Fruit fly (Drosophila melanogaster) whole organism, embryonic: ENCODE results near the gene CG12773.

Source experiments
- BEAF-32 ChIP-seq: fragments of 200-800 bp; sonication (Bioruptor generic); optimal IDR thresholded peaks from 3 replicates; lab custom pipeline; 2017; ENCODE audit warnings: missing biosample characterization, missing genetic modification characterization, mild to moderate bottlenecking, moderate library complexity, missing genetic modification reagents
- CG1024 ChIP-seq: fragments of 200-800 bp; sonication (Bioruptor generic); IDR thresholded peaks from 2 replicates; pipeline ENCODE4 v1.3.6; 2022; ENCODE audit warnings: missing biosample characterization, missing genetic modification characterization
- CG10274 ChIP-seq: fragments of 200-800 bp; sonication (Bioruptor generic); optimal IDR thresholded peaks from 3 replicates; lab custom pipeline; 2017; ENCODE audit warnings: missing biosample characterization, mild to moderate bottlenecking, missing genetic modification characterization
- CG10431 ChIP-seq: fragments of 200-800 bp; sonication (Bioruptor generic); optimal IDR thresholded peaks from 3 replicates; lab custom pipeline; 2018; ENCODE audit warnings: missing biosample characterization, mild to moderate bottlenecking, missing genetic modification characterization
- CG10959 ChIP-seq: fragments of 200-800 bp; sonication (Bioruptor generic); IDR thresholded peaks from 2 replicates; pipeline ENCODE4 v1.3.6; 2022; ENCODE audit warnings: missing biosample characterization, missing genetic modification characterization
- CG11247 ChIP-seq: fragments of 200-800 bp; sonication (Bioruptor generic); IDR thresholded peaks from 2 replicates; pipeline ENCODE4 v1.3.6; 2022; ENCODE audit warnings: missing biosample characterization, missing genetic modification characterization
- CG11695 ChIP-seq: fragments of 200-800 bp; sonication (Bioruptor generic); IDR thresholded peaks from 3 replicates; pipeline ENCODE4 v1.3.6; 2022; ENCODE audit warnings: missing biosample characterization, missing genetic modification characterization
- CG11723 ChIP-seq: fragments of 200-800 bp; sonication (Bioruptor generic); optimal IDR thresholded peaks from 2 replicates; lab custom pipeline; 2017; ENCODE audit warnings: missing biosample characterization, mild to moderate bottlenecking, missing genetic modification characterization
- CG12299 ChIP-seq: fragments of 200-800 bp; sonication (Bioruptor generic); optimal IDR thresholded peaks from 2 replicates; lab custom pipeline; 2018; ENCODE audit warnings: missing biosample characterization, mild to moderate bottlenecking, missing genetic modification characterization
- CG16863 ChIP-seq: fragments of 200-800 bp; sonication (Bioruptor generic); optimal IDR thresholded peaks from 3 replicates; lab custom pipeline; 2016; ENCODE audit warnings: missing biosample characterization, missing genetic modification characterization
- CG1792 ChIP-seq: fragments of 200-800 bp; sonication (Bioruptor generic); optimal IDR thresholded peaks from 2 replicates; lab custom pipeline; 2016; ENCODE audit warnings: missing biosample characterization, missing genetic modification characterization
- CG2875 ChIP-seq: fragments of 200-800 bp; sonication (Bioruptor generic); optimal IDR thresholded peaks from 2 replicates; lab custom pipeline; 2017; ENCODE audit warnings: missing biosample characterization, mild to moderate bottlenecking, missing genetic modification characterization, missing genetic modification reagents
- CG2889 ChIP-seq: fragments of 200-800 bp; sonication (Bioruptor generic); IDR thresholded peaks from 3 replicates; pipeline ENCODE4 v1.3.6; 2022; ENCODE audit warnings: missing biosample characterization, missing genetic modification characterization
- CG31388 ChIP-seq: fragments of 200-800 bp; sonication (Bioruptor generic); optimal IDR thresholded peaks from 2 replicates; lab custom pipeline; 2016; ENCODE audit warnings: missing biosample characterization, missing genetic modification characterization
- CG3407 ChIP-seq: fragments of 200-800 bp; sonication (Bioruptor generic); optimal IDR thresholded peaks from 2 replicates; lab custom pipeline; 2018; ENCODE audit warnings: missing biosample characterization, mild to moderate bottlenecking, missing genetic modification characterization
- CG34376 ChIP-seq: fragments of 200-800 bp; sonication (Bioruptor generic); optimal IDR thresholded peaks from 2 replicates; lab custom pipeline; 2018; ENCODE audit warnings: missing biosample characterization, mild to moderate bottlenecking, missing genetic modification characterization
- CG6175 ChIP-seq: fragments of 200-800 bp; sonication (Bioruptor generic); IDR thresholded peaks from 3 replicates; pipeline ENCODE4 v1.3.6; 2022; ENCODE audit warnings: missing biosample characterization, missing genetic modification characterization
- CG6254 ChIP-seq: fragments of 200-800 bp; sonication (Bioruptor generic); optimal IDR thresholded peaks from 3 replicates; lab custom pipeline; 2017; ENCODE audit warnings: mild to moderate bottlenecking, missing biosample characterization, missing genetic modification reagents, missing genetic modification characterization
- CG6654 ChIP-seq: fragments of 200-800 bp; sonication (Bioruptor generic); optimal IDR thresholded peaks from 2 replicates; lab custom pipeline; 2017; ENCODE audit warnings: missing biosample characterization, mild to moderate bottlenecking, missing genetic modification characterization
- CG6689 ChIP-seq: fragments of 200-800 bp; sonication (Bioruptor generic); IDR thresholded peaks from 2 replicates; pipeline ENCODE4 v1.3.6; 2022; ENCODE audit warnings: missing biosample characterization, missing genetic modification characterization
- CG7963 ChIP-seq: fragments of 200-800 bp; sonication (Bioruptor generic); IDR thresholded peaks from 3 replicates; pipeline ENCODE4 v1.3.6; 2022; ENCODE audit warnings: missing biosample characterization, missing genetic modification characterization; ENCODE audit not compliant: partially characterized antibody
- Chrac-16 ChIP-seq: fragments of 200-800 bp; sonication (Bioruptor generic); optimal IDR thresholded peaks from 3 replicates; lab custom pipeline; 2016; ENCODE audit warnings: missing biosample characterization, missing genetic modification characterization
- GATAe ChIP-seq: fragments of 200-800 bp; sonication (Bioruptor generic); conservative IDR thresholded peaks from 2 replicates; pipeline ENCODE4 v1.3.6; 2022; ENCODE audit warnings: missing biosample characterization, missing genetic modification characterization
- MBD-R2 ChIP-seq: fragments of 200-800 bp; sonication (Bioruptor generic); IDR thresholded peaks from 2 replicates; pipeline ENCODE4 v1.3.6; 2022; ENCODE audit warnings: missing biosample characterization, missing genetic modification characterization
- Myb ChIP-seq: fragments of 200-800 bp; sonication (Bioruptor generic); optimal IDR thresholded peaks from 2 replicates; lab custom pipeline; 2016; ENCODE audit warnings: missing biosample characterization, missing genetic modification characterization
- Neu2 ChIP-seq: fragments of 200-800 bp; sonication (Bioruptor generic); optimal IDR thresholded peaks from 3 replicates; lab custom pipeline; 2016; ENCODE audit warnings: missing biosample characterization, missing genetic modification characterization, borderline replicate concordance
- Nf-YB ChIP-seq: fragments of 200-800 bp; sonication (Bioruptor generic); optimal IDR thresholded peaks from 3 replicates; lab custom pipeline; 2019; ENCODE audit warnings: missing biosample characterization, mild to moderate bottlenecking, missing genetic modification characterization, moderate library complexity
- Oaz ChIP-seq: fragments of 200-800 bp; sonication (Bioruptor generic); IDR thresholded peaks from 2 replicates; pipeline ENCODE4 v1.3.6; 2022; ENCODE audit warnings: missing biosample characterization, missing genetic modification characterization
- Pdp1 ChIP-seq, 2 experiments: fragments of 200-800 bp; sonication (Bioruptor generic); optimal IDR thresholded peaks; 3 replicates each; lab custom pipeline; 2016; ENCODE audit warnings: missing biosample characterization in 2 of 2, missing genetic modification characterization in 2 of 2, mild to moderate bottlenecking in 1 of 2, moderate library complexity in 1 of 2
- Stat92E ChIP-seq, 3 experiments: fragments of >200 bp in 2 of 3; fragments of 200-800 bp in 1 of 3; sonication (Bioruptor generic) in 1 of 3; optimal IDR thresholded peaks; 2 replicates each; lab custom pipeline; 2017 to 2019; ENCODE audit warnings: missing biosample characterization in 3 of 3, missing genetic modification characterization in 3 of 3, mild to moderate bottlenecking in 1 of 3, moderate library complexity in 1 of 3
- Tbp ChIP-seq: fragments of >200 bp; optimal IDR thresholded peaks from 2 replicates; lab custom pipeline; 2018; ENCODE audit warnings: missing biosample characterization, missing genetic modification characterization
- Xrp1 ChIP-seq: fragments of 200-800 bp; sonication (Bioruptor generic); IDR thresholded peaks from 2 replicates; pipeline ENCODE4 v1.3.6; 2022; ENCODE audit warnings: missing biosample characterization, missing genetic modification characterization
- abd-A ChIP-seq: fragments of 200-800 bp; sonication (Bioruptor generic); optimal IDR thresholded peaks from 3 replicates; lab custom pipeline; 2019; ENCODE audit warnings: missing biosample characterization, mild to moderate bottlenecking, missing genetic modification characterization, moderate library complexity
- ap ChIP-seq: fragments of 200-800 bp; sonication (Bioruptor generic); IDR thresholded peaks from 2 replicates; pipeline ENCODE4 v1.3.6; 2022; ENCODE audit warnings: missing biosample characterization, missing genetic modification characterization
- btn ChIP-seq: fragments of 200-800 bp; sonication (Bioruptor generic); optimal IDR thresholded peaks from 2 replicates; lab custom pipeline; 2016; ENCODE audit warnings: missing biosample characterization, missing genetic modification characterization
- crc ChIP-seq: fragments of 200-800 bp; sonication (Bioruptor generic); optimal IDR thresholded peaks from 2 replicates; lab custom pipeline; 2016; ENCODE audit warnings: missing biosample characterization, missing genetic modification characterization
- cwo ChIP-seq: fragments of 200-800 bp; sonication (Bioruptor generic); optimal IDR thresholded peaks from 3 replicates; lab custom pipeline; 2017; ENCODE audit warnings: missing biosample characterization, missing genetic modification characterization, mild to moderate bottlenecking, moderate library complexity, missing genetic modification reagents
- exex ChIP-seq: fragments of 200-800 bp; sonication (Bioruptor generic); optimal IDR thresholded peaks from 4 replicates; lab custom pipeline; 2018; ENCODE audit warnings: missing biosample characterization, mild to moderate bottlenecking, missing genetic modification characterization, moderate library complexity
- fru ChIP-seq: fragments of >200 bp; optimal IDR thresholded peaks from 2 replicates; lab custom pipeline; 2017
- gce ChIP-seq: fragments of 200-800 bp; sonication (Bioruptor generic); IDR thresholded peaks from 3 replicates; pipeline ENCODE4 v1.3.6; 2022; ENCODE audit warnings: missing biosample characterization, missing genetic modification characterization
- gt ChIP-seq: fragments of 200-800 bp; sonication (Bioruptor generic); IDR thresholded peaks from 2 replicates; pipeline ENCODE4 v1.3.6; 2022; ENCODE audit warnings: missing biosample characterization, missing genetic modification characterization
- insv ChIP-seq, 2 experiments: fragments of 200-800 bp; sonication (Bioruptor generic); optimal IDR thresholded peaks; 3 replicates each; lab custom pipeline; 2016 to 2018; ENCODE audit warnings: missing biosample characterization in 2 of 2, missing genetic modification characterization in 2 of 2
- ken ChIP-seq: fragments of 200-800 bp; sonication (Bioruptor generic); IDR thresholded peaks from 3 replicates; pipeline ENCODE4 v1.3.6; 2022; ENCODE audit warnings: missing biosample characterization, missing genetic modification characterization
- luna ChIP-seq: fragments of 200-800 bp; sonication (Bioruptor generic); optimal IDR thresholded peaks from 2 replicates; lab custom pipeline; 2016; ENCODE audit warnings: missing biosample characterization, missing genetic modification characterization
- maf-S ChIP-seq: fragments of 200-800 bp; sonication (Bioruptor generic); optimal IDR thresholded peaks from 2 replicates; lab custom pipeline; 2016; ENCODE audit warnings: missing biosample characterization, missing genetic modification characterization
- mam ChIP-seq: fragments of 200-800 bp; sonication (Bioruptor generic); optimal IDR thresholded peaks from 3 replicates; lab custom pipeline; 2016; ENCODE audit warnings: missing biosample characterization, missing genetic modification characterization
- onecut ChIP-seq: fragments of 200-800 bp; sonication (Bioruptor generic); IDR thresholded peaks from 2 replicates; pipeline ENCODE4 v1.3.6; 2022; ENCODE audit warnings: missing biosample characterization, missing genetic modification characterization
- pho ChIP-seq: fragments of 200-800 bp; sonication (Bioruptor generic); optimal IDR thresholded peaks from 2 replicates; lab custom pipeline; 2016; ENCODE audit warnings: missing biosample characterization, missing genetic modification characterization
- tup ChIP-seq: fragments of 200-800 bp; sonication (Bioruptor generic); optimal IDR thresholded peaks from 2 replicates; lab custom pipeline; 2016; ENCODE audit warnings: missing biosample characterization, mild to moderate bottlenecking, missing genetic modification characterization, moderate library complexity
- vvl ChIP-seq: fragments of 200-800 bp; sonication (Bioruptor generic); IDR thresholded peaks from 2 replicates; pipeline ENCODE4 v1.3.6; 2022; ENCODE audit warnings: missing biosample characterization, missing genetic modification characterization

The CG12773 gene

DNA sequence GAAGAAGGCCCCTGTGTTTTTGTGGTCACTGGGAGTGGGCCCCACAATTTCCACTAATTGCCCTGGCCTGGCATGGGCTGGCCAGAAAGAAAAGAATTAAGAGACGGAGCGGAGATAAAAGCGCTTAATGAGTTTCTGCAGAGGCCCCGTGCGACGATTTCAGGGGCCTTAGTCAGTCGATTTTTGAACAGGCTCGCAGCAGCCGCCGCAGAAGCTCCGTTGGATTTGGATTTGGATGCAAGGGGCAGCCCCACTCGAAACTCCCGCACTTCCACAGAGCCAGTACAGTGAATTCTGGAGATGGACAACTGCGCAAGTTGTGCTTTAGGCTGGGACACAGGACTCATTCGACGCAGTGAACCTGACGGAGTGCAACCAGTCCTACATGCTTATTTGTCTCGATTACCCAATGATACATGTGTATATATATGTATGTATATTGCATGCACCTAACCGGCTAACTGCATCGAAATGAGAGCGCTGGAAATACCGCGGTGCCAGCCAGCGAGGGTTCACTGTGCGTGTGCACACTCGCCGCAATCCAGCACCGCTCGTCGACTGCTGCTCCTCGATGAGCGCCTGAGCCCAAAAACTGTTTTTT is 44.8 kb upstream of the CG12773 start (continued):
- no peak for TF ChIP-seq CG6175 (GFP tag; lab: Robert Waterston, UW)
- peak; percentile 53 for TF ChIP-seq Oaz
- TF ChIP-seq gce (GFP tag; lab: Robert Waterston, UW) = peak; percentile 15; the same call in 1 of the 3 replicates
- peak; percentile 41 for TF ChIP-seq CG16863 (GFP tag; lab: Kevin White, UChicago)
- peak; percentile 4 for TF ChIP-seq CG10274
- no peak for TF ChIP-seq CG3407 (GFP tag; lab: Kevin White, UChicago)
- TF ChIP-seq CG11723 (GFP tag; lab: Kevin White, UChicago) = no peak
- TF ChIP-seq CG1024 (GFP tag; lab: Robert Waterston, UW) = no peak
- peak; percentile 73; the same call in 1 of the 2 replicates for TF ChIP-seq CG6689 (GFP tag; lab: Robert Waterston, UW)
- TF ChIP-seq CG31388 (GFP tag; lab: Kevin White, UChicago) = no peak
- TF ChIP-seq onecut (GFP tag; lab: Robert Waterston, UW) = peak; percentile 45; the same call in 1 of the 2 replicates
- no peak for TF ChIP-seq luna
- peak; percentile 32 for TF ChIP-seq cwo (GFP tag; lab: Kevin White, UChicago)
- TF ChIP-seq Stat92E (GFP tag; optimal IDR thresholded peaks at IDR 0.05; lab: Kevin White, UChicago) = no peak
- TF ChIP-seq Chrac-16 (GFP tag; lab: Kevin White, UChicago) = peak; percentile 75
- TF ChIP-seq CG2875 (GFP tag; lab: Kevin White, UChicago) = peak; percentile 55
- no peak for TF ChIP-seq CG6654 (GFP tag; lab: Kevin White, UChicago)
- no peak for TF ChIP-seq CG6254
- TF ChIP-seq abd-A (tag; lab: Kevin White, UChicago) = peak; percentile 81
- no peak for TF ChIP-seq BEAF-32 (GFP tag; lab: Kevin White, UChicago)
- TF ChIP-seq CG12299 (tag; lab: Kevin White, UChicago) = no peak
- peak; percentile 23; the same call in 1 of the 3 replicates for TF ChIP-seq CG2889
- TF ChIP-seq Xrp1 (GFP tag; lab: Robert Waterston, UW) = peak; percentile 80
- peak; percentile 65 for TF ChIP-seq ken
- no peak for TF ChIP-seq Neu2 (GFP tag; lab: Kevin White, UChicago)
- TF ChIP-seq CG7963 (GFP tag; lab: Robert Waterston, UW) = no peak
- peak; percentile 31; the same call in 1 of the 2 replicates for TF ChIP-seq ap (GFP tag; lab: Robert Waterston, UW)
- 0 out of 3 replicates have a peak, but pooled peaks have one; percentile 37 for TF ChIP-seq CG11695
- TF ChIP-seq insv (GFP tag; optimal IDR thresholded peaks at IDR 0.05; lab: Kevin White, UChicago) = no peak
- peak; percentile 71 for TF ChIP-seq vvl (GFP tag; lab: Robert Waterston, UW)
- TF ChIP-seq GATAe = no peak
- TF ChIP-seq btn (GFP tag; lab: Kevin White, UChicago) = no peak
- peak; percentile 32; the same call in 1 of the 2 replicates for TF ChIP-seq gt
- TF ChIP-seq CG1792 (GFP tag; lab: Kevin White, UChicago) = no peak
- peak; percentile 73 for TF ChIP-seq mam (GFP tag; lab: Kevin White, UChicago)
- TF ChIP-seq Myb = peak; percentile 26
- no peak for TF ChIP-seq CG10431 (GFP tag; lab: Kevin White, UChicago)
- TF ChIP-seq Pdp1 (GFP tag; optimal IDR thresholded peaks at IDR 0.05; lab: Kevin White, UChicago) = peak; percentile 37 to 66
- TF ChIP-seq CG10959 (GFP tag; lab: Robert Waterston, UW) = no peak
- TF ChIP-seq CG34376 (GFP tag; lab: Kevin White, UChicago) = no peak
- TF ChIP-seq maf-S = peak; percentile 30
- TF ChIP-seq MBD-R2 (GFP tag; lab: Robert Waterston, UW) = peak; percentile 34; the same call in 1 of the 2 replicates
- TF ChIP-seq exex (tag; lab: Kevin White, UChicago) = no peak
- peak; percentile 57; the same call in 1 of the 2 replicates for TF ChIP-seq CG11247
- TF ChIP-seq fru (lab: Kevin White, UChicago) = no peak
- no peak for TF ChIP-seq Nf-YB
- TF ChIP-seq pho (GFP tag; lab: Kevin White, UChicago) = peak; percentile 54
- no peak for TF ChIP-seq Tbp (GFP tag; lab: Kevin White, UChicago)
- TF ChIP-seq crc (GFP tag; lab: Kevin White, UChicago) = no peak
- TF ChIP-seq tup (GFP tag; lab: Kevin White, UChicago) = no peak
